Worm (Caenorhabditis elegans) whole organism, L2 larva: Measurements from ENCODE around the gene clec-75.

Experiments used
- C34F6.9 ChIP-seq: fragments of 150-350 bp; optimal IDR thresholded peaks from 2 replicates; lab custom pipeline; 2014; ENCODE audit warnings: missing biosample characterization, missing genetic modification characterization
- F13H6.1 ChIP-seq: sonication (generic microtip); optimal IDR thresholded peaks from 2 replicates; lab custom pipeline; 2016; ENCODE audit warnings: missing genetic modification characterization, missing compliant biosample characterization
- R02D3.7 ChIP-seq: fragments of 150-350 bp; optimal IDR thresholded peaks from 2 replicates; lab custom pipeline; 2014; ENCODE audit warnings: missing biosample characterization, missing genetic modification characterization
- Y55F3AM.14 ChIP-seq: fragments of 200-800 bp; sonication (Bioruptor generic); optimal IDR thresholded peaks from 2 replicates; lab custom pipeline; 2018; ENCODE audit warnings: mild to moderate bottlenecking, missing genetic modification characterization, missing compliant biosample characterization
- ZK546.5 ChIP-seq: sonication (generic microtip); optimal IDR thresholded peaks from 2 replicates; lab custom pipeline; 2017; ENCODE audit warnings: missing biosample characterization, missing genetic modification characterization
- ama-1 ChIP-seq: fragments of 150-350 bp; optimal IDR thresholded peaks from 2 replicates; lab custom pipeline; 2018; ENCODE audit warnings: inconsistent platforms
- blmp-1 ChIP-seq: sonication (generic microtip); optimal IDR thresholded peaks from 2 replicates; lab custom pipeline; 2017; ENCODE audit warnings: missing genetic modification characterization, mild to moderate bottlenecking, missing compliant biosample characterization, antibody characterized with exemption, moderate library complexity; ENCODE audit not compliant: insufficient read depth
- ceh-16 ChIP-seq: fragments of 150-350 bp; optimal IDR thresholded peaks from 2 replicates; lab custom pipeline; 2014; ENCODE audit warnings: missing biosample characterization, missing genetic modification characterization
- ceh-82 ChIP-seq: fragments of 150-350 bp; optimal IDR thresholded peaks from 2 replicates; lab custom pipeline; 2014; ENCODE audit warnings: missing biosample characterization, missing genetic modification characterization
- crh-2 ChIP-seq: sonication (generic microtip); optimal IDR thresholded peaks from 2 replicates; lab custom pipeline; 2017; ENCODE audit warnings: missing biosample characterization, missing genetic modification characterization
- dmd-4 ChIP-seq: sonication (generic microtip); optimal IDR thresholded peaks from 2 replicates; lab custom pipeline; 2017; ENCODE audit warnings: missing biosample characterization, missing genetic modification characterization
- egl-27 ChIP-seq: sonication (generic microtip); optimal IDR thresholded peaks from 3 replicates; lab custom pipeline; 2017; ENCODE audit warnings: missing biosample characterization, missing genetic modification reagents, missing genetic modification characterization
- elt-1 ChIP-seq: fragments of 150-350 bp; optimal IDR thresholded peaks from 2 replicates; lab custom pipeline; 2014; ENCODE audit warnings: missing biosample characterization, missing genetic modification characterization
- fos-1 ChIP-seq: fragments of 150-350 bp; optimal IDR thresholded peaks from 2 replicates; lab custom pipeline; 2014; ENCODE audit warnings: missing biosample characterization, missing genetic modification characterization
- gmeb-1 ChIP-seq: fragments of 150-350 bp; optimal IDR thresholded peaks from 2 replicates; lab custom pipeline; 2014; ENCODE audit warnings: missing biosample characterization, missing genetic modification characterization
- lin-39 ChIP-seq: fragments of 150-350 bp; optimal IDR thresholded peaks from 2 replicates; lab custom pipeline; 2014; ENCODE audit warnings: missing biosample characterization, missing genetic modification reagents, missing genetic modification characterization
- lsy-2 ChIP-seq, 2 experiments: fragments of 150-350 bp in 1 of 2; sonication (generic microtip) in 1 of 2; optimal IDR thresholded peaks; 2 replicates each; lab custom pipeline; 2014 to 2017; ENCODE audit warnings: missing biosample characterization in 2 of 2, missing genetic modification characterization in 2 of 2
- mbf-1 ChIP-seq: sonication (generic microtip); optimal IDR thresholded peaks from 2 replicates; lab custom pipeline; 2017; ENCODE audit warnings: missing biosample characterization, missing genetic modification characterization
- mdl-1 ChIP-seq, 2 experiments: fragments of 150-350 bp in 1 of 2; sonication (generic microtip) in 1 of 2; optimal IDR thresholded peaks; 2 replicates each; lab custom pipeline; 2017; ENCODE audit warnings: missing biosample characterization in 2 of 2, missing genetic modification characterization in 2 of 2
- nhr-12 ChIP-seq: fragments of 150-350 bp; optimal IDR thresholded peaks from 2 replicates; lab custom pipeline; 2014; ENCODE audit warnings: missing biosample characterization, missing genetic modification characterization
- nhr-129 ChIP-seq: fragments of 150-350 bp; optimal IDR thresholded peaks from 2 replicates; lab custom pipeline; 2014; ENCODE audit warnings: missing biosample characterization, missing genetic modification characterization
- nhr-21 ChIP-seq: fragments of 150-350 bp; optimal IDR thresholded peaks from 2 replicates; lab custom pipeline; 2014; ENCODE audit warnings: missing biosample characterization, missing genetic modification characterization
- nhr-23 ChIP-seq: fragments of 150-350 bp; optimal IDR thresholded peaks from 2 replicates; lab custom pipeline; 2014; ENCODE audit warnings: missing biosample characterization, missing genetic modification reagents, missing genetic modification characterization
- nhr-25 ChIP-seq: fragments of 150-350 bp; sonication (generic microtip); optimal IDR thresholded peaks from 3 replicates; lab custom pipeline; 2014; ENCODE audit warnings: missing biosample characterization, missing genetic modification characterization
- peb-1 ChIP-seq: fragments of 150-350 bp; optimal IDR thresholded peaks from 2 replicates; lab custom pipeline; 2014; ENCODE audit warnings: missing biosample characterization, missing genetic modification characterization
- sem-4 ChIP-seq: fragments of 150-350 bp; optimal IDR thresholded peaks from 2 replicates; lab custom pipeline; 2014; ENCODE audit warnings: missing biosample characterization, missing genetic modification reagents, missing genetic modification characterization
- skn-1 ChIP-seq: sonication (generic microtip); optimal IDR thresholded peaks from 2 replicates; lab custom pipeline; 2017; ENCODE audit warnings: missing biosample characterization, missing genetic modification characterization
- sma-3 ChIP-seq: sonication (generic microtip); optimal IDR thresholded peaks from 2 replicates; lab custom pipeline; 2016; ENCODE audit warnings: missing genetic modification reagents, missing genetic modification characterization, missing compliant biosample characterization
- sma-9 ChIP-seq, 2 experiments: fragments of 150-350 bp in 1 of 2; sonication (generic microtip) in 1 of 2; optimal IDR thresholded peaks; 2 replicates each; lab custom pipeline; 2014 to 2016; ENCODE audit warnings: missing genetic modification characterization in 2 of 2, mild to moderate bottlenecking in 1 of 2, missing biosample characterization in 1 of 2, missing compliant biosample characterization in 1 of 2, missing genetic modification reagents in 1 of 2, moderate library complexity in 1 of 2
- snpc-4 ChIP-seq: fragments of 150-350 bp; optimal IDR thresholded peaks from 2 replicates; lab custom pipeline; 2014; ENCODE audit warnings: missing biosample characterization, missing genetic modification characterization
- unc-55 ChIP-seq: fragments of 150-350 bp; sonication (generic microtip); optimal IDR thresholded peaks from 3 replicates; lab custom pipeline; 2014; ENCODE audit warnings: missing biosample characterization, missing genetic modification reagents, missing genetic modification characterization
- unc-62 ChIP-seq: fragments of 150-350 bp; optimal IDR thresholded peaks from 2 replicates; lab custom pipeline; 2014; ENCODE audit warnings: missing biosample characterization, missing genetic modification reagents, missing genetic modification characterization
- zag-1 ChIP-seq: fragments of 150-350 bp; optimal IDR thresholded peaks from 2 replicates; lab custom pipeline; 2014; ENCODE audit warnings: missing biosample characterization, missing genetic modification characterization
- ztf-1 ChIP-seq: fragments of 200-800 bp; sonication (Bioruptor generic); conservative IDR thresholded peaks from 2 replicates; pipeline ENCODE4 v1.3.6; 2022; ENCODE audit warnings: missing genetic modification characterization, missing compliant biosample characterization
- ztf-11 ChIP-seq: sonication (generic microtip); optimal IDR thresholded peaks from 2 replicates; lab custom pipeline; 2017; ENCODE audit warnings: missing biosample characterization, missing genetic modification characterization
- ztf-4 ChIP-seq: fragments of 150-350 bp; optimal IDR thresholded peaks from 2 replicates; lab custom pipeline; 2014; ENCODE audit warnings: missing biosample characterization, missing genetic modification characterization

Gene clec-75

DNA sequence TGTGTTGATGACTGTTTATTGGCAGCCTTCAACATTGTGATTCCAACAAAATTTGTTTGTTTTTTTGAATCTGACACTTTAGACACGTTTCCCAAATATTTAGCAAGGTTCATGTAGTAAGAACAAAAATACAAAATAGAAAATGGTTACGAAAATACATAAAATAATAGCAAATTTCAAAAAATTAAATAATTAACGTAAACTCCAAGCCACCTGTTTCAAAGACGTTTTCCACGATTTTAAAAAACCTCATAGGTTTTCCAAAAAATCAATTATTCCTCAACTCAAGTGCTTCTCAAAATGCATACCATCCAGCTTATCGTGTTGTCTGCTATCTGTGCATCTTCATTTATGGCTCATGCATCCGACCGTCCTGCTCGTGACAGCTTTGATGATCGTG, 43.1 kb upstream of the clec-75 start, which contains the start of gene F56D6.14:
F56D6.14 (plus strand) TSS at position 301 of the 400 bp plus-strand sequence.
- TF ChIP-seq nhr-23 (tag; lab: Kevin White, UChicago) = no peak
- TF ChIP-seq nhr-129 = no peak
- no peak for TF ChIP-seq dmd-4 (tag; lab: Kevin White, UChicago)
- no peak for TF ChIP-seq unc-62
- TF ChIP-seq, all 48 proteins: peak for 0

DNA sequence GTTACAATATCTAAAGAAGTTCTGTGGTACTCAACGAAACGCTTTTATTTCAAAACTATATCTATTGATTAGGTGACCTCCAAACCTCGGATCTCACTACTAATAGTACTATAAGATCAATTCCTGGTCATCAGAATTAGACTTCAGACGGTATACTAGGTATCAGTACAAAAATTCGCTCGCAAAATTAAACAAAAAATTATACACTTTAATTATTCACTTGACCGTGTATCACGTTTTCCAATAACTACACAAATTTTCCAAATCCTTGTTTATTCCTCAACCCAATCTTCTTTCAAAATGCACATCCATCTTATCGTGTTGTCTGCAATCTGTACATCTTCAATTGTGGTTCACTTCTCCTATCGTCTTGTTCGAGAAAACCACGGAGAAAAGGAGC, 42.4 kb upstream of the clec-75 start, which contains the start of gene F56D6.23:
F56D6.23 (plus strand) TSS at position 301 of the 400 bp plus-strand sequence.
- no peak for TF ChIP-seq nhr-23 (tag; lab: Kevin White, UChicago)
- no peak for TF ChIP-seq ztf-11
- no peak for TF ChIP-seq peb-1
- no peak for TF ChIP-seq unc-55 (GFP tag; lab: Kevin White, UChicago)
- TF ChIP-seq skn-1 (tag; lab: Kevin White, UChicago) = no peak
- TF ChIP-seq ceh-16 (tag; lab: Kevin White, UChicago) = no peak
- no peak for TF ChIP-seq gmeb-1 (tag; lab: Kevin White, UChicago)
- TF ChIP-seq Y55F3AM.14 = no peak
- TF ChIP-seq nhr-12 = no peak
- no peak for TF ChIP-seq nhr-25 (tag; lab: Kevin White, UChicago)
- TF ChIP-seq R02D3.7 = no peak
- TF ChIP-seq C34F6.9 = no peak

DNA sequence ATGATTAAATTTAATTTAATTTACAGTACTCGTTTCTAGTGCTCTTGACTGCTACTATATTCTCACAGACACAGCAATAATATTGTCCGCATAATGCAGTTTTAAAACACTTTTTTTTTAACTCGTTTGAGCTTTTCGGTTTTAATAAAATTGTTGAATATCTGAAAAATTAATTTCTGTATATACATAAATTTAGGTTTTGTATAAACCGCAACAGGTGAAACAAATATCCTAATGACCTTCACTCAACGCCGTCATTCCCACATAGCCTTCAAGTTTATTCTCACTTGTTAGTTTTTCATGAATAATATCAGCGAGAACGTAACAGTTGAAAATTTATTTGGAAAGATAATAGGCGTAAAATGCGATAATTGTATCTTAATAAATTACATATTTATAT, 41.0 kb upstream of the clec-75 start, which contains the start of gene srz-19:
srz-19 (plus strand) TSS at position 301 of the 400 bp plus-strand sequence.
- TF ChIP-seq ZK546.5 (tag; lab: Kevin White, UChicago) = no peak
- no peak for TF ChIP-seq mbf-1 (tag; lab: Kevin White, UChicago)
- no peak for TF ChIP-seq ceh-82
- TF ChIP-seq zag-1 (tag; lab: Kevin White, UChicago) = no peak
- TF ChIP-seq unc-62 = no peak
- TF ChIP-seq crh-2 (tag; lab: Kevin White, UChicago) = no peak
- no peak for TF ChIP-seq nhr-21 (tag; lab: Kevin White, UChicago)
- no peak for TF ChIP-seq egl-27 (tag; lab: Kevin White, UChicago)
- TF ChIP-seq F13H6.1 (tag; lab: Kevin White, UChicago) = no peak
- TF ChIP-seq elt-1 (tag; lab: Kevin White, UChicago) = no peak
- no peak for TF ChIP-seq ztf-4
- no peak for TF ChIP-seq nhr-129
- TF ChIP-seq blmp-1 (tag; lab: Kevin White, UChicago) = no peak
- TF ChIP-seq sem-4 (tag; lab: Kevin White, UChicago) = no peak
- TF ChIP-seq snpc-4 = no peak
- TF ChIP-seq sma-3 (GFP tag; lab: Kevin White, UChicago) = no peak
- no peak for TF ChIP-seq R02D3.7

DNA sequence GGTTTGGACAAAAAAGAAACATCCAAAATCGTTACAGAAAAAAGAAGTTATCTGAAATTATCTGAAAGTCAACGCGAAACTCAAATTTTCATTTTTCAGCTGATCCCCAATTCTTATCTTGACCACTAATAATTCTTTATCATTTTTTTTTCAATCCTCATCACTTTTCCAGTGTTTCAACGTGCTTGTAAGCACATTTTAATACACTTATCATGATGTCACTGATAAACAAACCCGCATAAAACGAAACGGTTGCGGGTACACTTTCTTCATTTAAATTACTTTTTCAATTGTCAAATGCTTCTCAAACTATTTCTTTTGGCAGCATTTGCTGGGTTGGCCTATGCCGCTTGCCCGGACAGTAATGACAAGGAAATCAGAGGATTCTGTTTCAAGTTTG, 38.6 kb upstream of the clec-75 start, which contains the start of gene clec-67:
clec-67 (plus strand) TSS at position 268 of the 400 bp plus-strand sequence.
- no peak for TF ChIP-seq lin-39
- TF ChIP-seq fos-1 (tag; lab: Kevin White, UChicago) = peak; percentile 79
- TF ChIP-seq sma-9 (GFP tag; optimal IDR thresholded peaks at IDR 0.05; lab: Kevin White, UChicago) = peak; percentile 40
- no peak for TF ChIP-seq sma-9 (tag; optimal IDR thresholded peaks at IDR 0.05; lab: Kevin White, UChicago)
- TF ChIP-seq, all 48 proteins: peak for 2

DNA sequence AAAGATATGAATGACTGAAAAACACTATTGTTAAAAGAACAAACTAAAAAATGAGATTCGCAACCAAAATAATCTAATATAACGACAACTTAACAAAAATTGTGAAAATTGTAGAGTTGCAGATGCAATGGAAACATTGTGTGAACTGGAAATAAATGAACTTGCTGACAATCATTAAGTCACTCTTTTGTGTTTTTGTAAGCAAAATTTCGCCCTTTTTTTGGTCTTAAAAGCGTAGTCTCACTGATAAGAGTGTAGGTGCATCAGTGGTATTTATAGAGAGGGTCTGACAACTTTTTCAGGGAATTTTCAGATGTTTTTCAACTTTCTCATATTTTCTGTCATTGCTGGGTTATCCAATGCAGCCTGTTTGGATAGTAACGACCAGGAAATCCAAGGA, 34.4 kb upstream of the clec-75 start, which contains the start of gene clec-68:
clec-68 (plus strand) TSS at position 301 of the 400 bp plus-strand sequence.
- no peak for TF ChIP-seq ztf-4
- TF ChIP-seq gmeb-1 (tag; lab: Kevin White, UChicago) = no peak
- TF ChIP-seq ztf-11 = no peak
- no peak for TF ChIP-seq unc-62
- no peak for TF ChIP-seq sem-4 (tag; lab: Kevin White, UChicago)
- TF ChIP-seq peb-1 = no peak
- no peak for TF ChIP-seq Y55F3AM.14
- TF ChIP-seq snpc-4 = no peak
- TF ChIP-seq nhr-129 = no peak
- TF ChIP-seq lsy-2 (tag; optimal IDR thresholded peaks at IDR 0.05; lab: Kevin White, UChicago) = no peak
- TF ChIP-seq unc-55 (GFP tag; lab: Kevin White, UChicago) = no peak
- no peak for TF ChIP-seq ama-1 (lab: Kevin White, UChicago)
- no peak for TF ChIP-seq ztf-1 (GFP tag; lab: Robert Waterston, UW)
- TF ChIP-seq ZK546.5 (tag; lab: Kevin White, UChicago) = no peak
- TF ChIP-seq crh-2 (tag; lab: Kevin White, UChicago) = no peak
- no peak for TF ChIP-seq nhr-12
- TF ChIP-seq mdl-1 (tag; optimal IDR thresholded peaks at IDR 0.05; lab: Kevin White, UChicago) = no peak
